Worm (Caenorhabditis elegans) whole organism, early embryonic: ENCODE results near the gene srv-5.

Source experiments
- B0310.2 ChIP-seq: sonication (generic microtip); optimal IDR thresholded peaks from 2 replicates; lab custom pipeline; 2016; ENCODE audit warnings: mild to moderate bottlenecking, missing genetic modification characterization, missing compliant biosample characterization
- aly-1 ChIP-seq: sonication (generic microtip); optimal IDR thresholded peaks from 2 replicates; lab custom pipeline; 2016; ENCODE audit warnings: missing genetic modification characterization, missing compliant biosample characterization
- ama-1 ChIP-seq: fragments of 150-350 bp; optimal IDR thresholded peaks from 2 replicates; lab custom pipeline; 2014
- ceh-13 ChIP-seq: fragments of 200-800 bp; sonication (Bioruptor generic); optimal IDR thresholded peaks from 2 replicates; lab custom pipeline; 2018; ENCODE audit warnings: mild to moderate bottlenecking, missing genetic modification characterization, missing compliant biosample characterization
- ceh-36 ChIP-seq: sonication (generic microtip); optimal IDR thresholded peaks from 2 replicates; lab custom pipeline; 2016; ENCODE audit warnings: missing genetic modification characterization, inconsistent platforms, missing compliant biosample characterization
- ets-7 ChIP-seq: sonication (generic microtip); optimal IDR thresholded peaks from 2 replicates; lab custom pipeline; 2016; ENCODE audit warnings: missing genotype, missing genetic modification characterization, missing compliant biosample characterization
- flt-1 ChIP-seq: fragments of 200-800 bp; sonication (Bioruptor generic); IDR thresholded peaks from 2 replicates; pipeline ENCODE4 v1.3.6; 2022; ENCODE audit warnings: missing genetic modification characterization, missing compliant biosample characterization
- hmbx-1 ChIP-seq: sonication (generic microtip); optimal IDR thresholded peaks from 2 replicates; lab custom pipeline; 2016; ENCODE audit warnings: mild to moderate bottlenecking, missing genetic modification characterization, missing compliant biosample characterization
- hmg-4 ChIP-seq: fragments of 200-800 bp; sonication (Bioruptor generic); optimal IDR thresholded peaks from 2 replicates; lab custom pipeline; 2018; ENCODE audit warnings: mild to moderate bottlenecking, missing genetic modification characterization, missing compliant biosample characterization
- hnd-1 ChIP-seq: sonication (generic microtip); optimal IDR thresholded peaks from 2 replicates; lab custom pipeline; 2016; ENCODE audit warnings: missing genetic modification characterization, missing compliant biosample characterization
- pes-1 ChIP-seq: fragments of 200-800 bp; sonication (Bioruptor generic); IDR thresholded peaks from 2 replicates; pipeline ENCODE4 v1.3.6; 2022; ENCODE audit warnings: missing genetic modification reagents, missing genetic modification characterization, missing compliant biosample characterization
- scrt-1 ChIP-seq: fragments of 200-800 bp; sonication (Bioruptor generic); IDR thresholded peaks from 2 replicates; pipeline ENCODE4 v1.3.6; 2022; ENCODE audit warnings: missing genetic modification characterization, missing compliant biosample characterization
- tbx-11 ChIP-seq: fragments of 200-800 bp; sonication (Bioruptor generic); IDR thresholded peaks from 2 replicates; pipeline ENCODE4 v1.3.6; 2022; ENCODE audit warnings: missing genetic modification characterization, missing compliant biosample characterization
- tbx-37 ChIP-seq: fragments of 200-800 bp; sonication (Bioruptor generic); conservative IDR thresholded peaks from 2 replicates; pipeline ENCODE4 v1.3.6; 2022; ENCODE audit warnings: missing genetic modification reagents, missing genetic modification characterization, missing compliant biosample characterization

DNA sequence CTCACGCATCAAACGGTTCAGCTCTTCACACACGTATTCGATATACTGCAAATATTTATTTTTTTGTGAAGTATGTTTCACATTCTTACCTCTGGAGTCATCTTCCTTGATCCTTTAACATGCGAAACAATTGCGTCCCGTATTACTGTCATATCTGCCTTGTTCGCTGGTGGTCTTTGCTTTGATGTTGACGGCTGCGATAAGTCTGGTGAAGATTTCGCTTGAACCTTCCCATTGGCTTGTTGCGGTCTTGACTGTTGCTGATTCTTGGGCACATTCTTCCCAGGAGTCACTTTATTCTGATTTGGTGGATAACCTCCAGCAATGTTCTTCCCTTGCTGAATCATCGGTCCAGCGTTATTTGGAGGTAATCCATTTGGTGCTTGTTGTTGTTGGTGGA is 51.1 kb downstream of the srv-5 start:
- TF ChIP-seq hmg-4 (GFP tag; lab: Kevin White, UChicago) (no peak), ama-1 (lab: Kevin White, UChicago) (no peak), tbx-11 (no peak), aly-1 (tag; lab: Kevin White, UChicago) (no peak), tbx-37 (GFP tag; lab: Robert Waterston, UW) (no peak), B0310.2 (tag; lab: Kevin White, UChicago) (no peak), pes-1 (GFP tag; lab: Robert Waterston, UW) (no peak), hmbx-1 (tag; lab: Kevin White, UChicago) (no peak), scrt-1 (GFP tag; lab: Robert Waterston, UW) (no peak), flt-1 (GFP tag; lab: Robert Waterston, UW) (no peak), ceh-13 (GFP tag; lab: Kevin White, UChicago) (no peak), ceh-36 (tag; lab: Kevin White, UChicago) (no peak), hnd-1 (tag; lab: Kevin White, UChicago) (no peak), ets-7 (no peak)
